Fruit fly (Drosophila melanogaster) whole organism, adult: Measurements from ENCODE around the gene Cdk12.
A peak's percentile ranks its signal among the peaks of the same experiment; 100 is the strongest.

Experiments used
- CG11617 ChIP-seq: fragments of 200-800 bp; sonication (Bioruptor generic); optimal IDR thresholded peaks from 2 replicates; lab custom pipeline; 2017; ENCODE audit warnings: mild to moderate bottlenecking, missing biosample characterization, missing genetic modification reagents, missing genetic modification characterization
- CG12768 ChIP-seq: fragments of 200-800 bp; sonication (Bioruptor generic); optimal IDR thresholded peaks from 2 replicates; lab custom pipeline; 2017; ENCODE audit warnings: missing biosample characterization, missing genetic modification characterization, mild to moderate bottlenecking, moderate library complexity, missing genetic modification reagents
- CG14711 ChIP-seq: fragments of 200-800 bp; sonication (Bioruptor generic); optimal IDR thresholded peaks from 2 replicates; lab custom pipeline; 2018; ENCODE audit warnings: missing biosample characterization, mild to moderate bottlenecking, missing genetic modification characterization, moderate library complexity
- CG1620 ChIP-seq: fragments of 200-800 bp; sonication (Bioruptor generic); optimal IDR thresholded peaks from 2 replicates; lab custom pipeline; 2016; ENCODE audit warnings: missing biosample characterization, missing genetic modification characterization
- CG33017 ChIP-seq: fragments of 200-800 bp; sonication (Bioruptor generic); optimal IDR thresholded peaks from 2 replicates; lab custom pipeline; 2018; ENCODE audit warnings: missing biosample characterization, mild to moderate bottlenecking, missing genetic modification characterization, moderate library complexity
- CG5204 ChIP-seq: fragments of 200-800 bp; sonication (Bioruptor generic); optimal IDR thresholded peaks from 2 replicates; lab custom pipeline; 2016; ENCODE audit warnings: missing biosample characterization, missing genetic modification characterization
- CG7045 ChIP-seq: fragments of 200-800 bp; sonication (Bioruptor generic); optimal IDR thresholded peaks from 2 replicates; lab custom pipeline; 2017; ENCODE audit warnings: missing biosample characterization, mild to moderate bottlenecking, missing genetic modification characterization
- CG7101 ChIP-seq: fragments of 200-800 bp; sonication (Bioruptor generic); optimal IDR thresholded peaks from 2 replicates; lab custom pipeline; 2018; ENCODE audit warnings: missing biosample characterization, mild to moderate bottlenecking, missing genetic modification characterization, moderate library complexity
- Clk ChIP-seq: fragments of 200-800 bp; sonication (Bioruptor generic); optimal IDR thresholded peaks from 2 replicates; lab custom pipeline; 2017; ENCODE audit warnings: missing biosample characterization, missing genetic modification characterization
- Crg-1 ChIP-seq: fragments of 200-800 bp; sonication (Bioruptor generic); optimal IDR thresholded peaks from 2 replicates; lab custom pipeline; 2016; ENCODE audit warnings: missing biosample characterization, missing genetic modification characterization
- Hr96 ChIP-seq: fragments of 200-800 bp; sonication (Bioruptor generic); optimal IDR thresholded peaks from 2 replicates; lab custom pipeline; 2016; ENCODE audit warnings: missing biosample characterization, missing genetic modification characterization
- Mnt ChIP-seq: fragments of 200-800 bp; sonication (Bioruptor generic); optimal IDR thresholded peaks from 2 replicates; lab custom pipeline; 2016; ENCODE audit warnings: missing biosample characterization, mild to moderate bottlenecking, missing genetic modification characterization
- bab1 ChIP-seq: fragments of 200-800 bp; sonication (Bioruptor generic); optimal IDR thresholded peaks from 3 replicates; lab custom pipeline; 2019; ENCODE audit warnings: missing biosample characterization, mild to moderate bottlenecking, missing genetic modification characterization, moderate library complexity
- cic ChIP-seq: fragments of 200-800 bp; sonication (Bioruptor generic); optimal IDR thresholded peaks from 2 replicates; lab custom pipeline; 2017; ENCODE audit warnings: missing biosample characterization, mild to moderate bottlenecking, missing genetic modification characterization, moderate library complexity
- cnc ChIP-seq, 2 experiments: fragments of >200 bp; optimal IDR thresholded peaks; 2 replicates each; lab custom pipeline; 2017
- kay ChIP-seq: fragments of 200-800 bp; sonication (Bioruptor generic); peaks from one replicate; lab custom pipeline; 2016; ENCODE audit warnings: missing biosample characterization, missing genetic modification characterization, borderline replicate concordance
- ovo ChIP-seq: fragments of 200-800 bp; sonication (Bioruptor generic); optimal IDR thresholded peaks from 2 replicates; lab custom pipeline; 2016; ENCODE audit warnings: missing biosample characterization, missing genetic modification characterization
- pad ChIP-seq: fragments of 200-800 bp; sonication (Bioruptor generic); optimal IDR thresholded peaks from 3 replicates; lab custom pipeline; 2017; ENCODE audit warnings: missing biosample characterization, missing genetic modification characterization, mild to moderate bottlenecking, moderate library complexity, missing genetic modification reagents
- tj ChIP-seq: fragments of 200-800 bp; sonication (Bioruptor generic); optimal IDR thresholded peaks from 3 replicates; lab custom pipeline; 2017; ENCODE audit warnings: missing biosample characterization, mild to moderate bottlenecking, missing genetic modification characterization, moderate library complexity
- toe ChIP-seq: fragments of 200-800 bp; sonication (Bioruptor generic); optimal IDR thresholded peaks from 2 replicates; lab custom pipeline; 2016; ENCODE audit warnings: missing biosample characterization, missing genetic modification characterization

The Cdk12 gene

dm6 chr3L:21515823-21516715 lies at the start of gene Cdk12, which contains the start of gene SAK:
TSS of gene Cdk12 (plus strand) at chr3L:21516306.
TSS of gene SAK (minus strand) at chr3L:21515887.
- TF ChIP-seq Crg-1 (GFP tag; lab: Kevin White, UChicago), result peak; percentile 84
- TF ChIP-seq pad, result peak; percentile 82
- no peak for TF ChIP-seq cnc (optimal IDR thresholded peaks at IDR 0.05; lab: Kevin White, UChicago)
- TF ChIP-seq cic (GFP tag; lab: Kevin White, UChicago), result peak; percentile 59
- peak; percentile 74 for TF ChIP-seq Hr96 (GFP tag; lab: Kevin White, UChicago)
- TF ChIP-seq Mnt (GFP tag; lab: Kevin White, UChicago), result peak; percentile 58
- TF ChIP-seq tj (GFP tag; lab: Kevin White, UChicago), result peak; percentile 75
- TF ChIP-seq CG7045, result peak; percentile 94
- peak; percentile 89 for TF ChIP-seq CG33017 (tag; lab: Kevin White, UChicago)
- peak; percentile 85 for TF ChIP-seq toe (GFP tag; lab: Kevin White, UChicago)
- TF ChIP-seq bab1 (GFP tag; lab: Kevin White, UChicago), result peak; percentile 91
- peak; percentile 92 for TF ChIP-seq CG7101 (tag; lab: Kevin White, UChicago)
- peak; percentile 93 for TF ChIP-seq CG12768 (GFP tag; lab: Kevin White, UChicago)
- peak; percentile 60 for TF ChIP-seq CG1620 (GFP tag; lab: Kevin White, UChicago)
- TF ChIP-seq Clk (GFP tag; lab: Kevin White, UChicago), result peak; percentile 70
- peak; percentile 86 for TF ChIP-seq kay (GFP tag; lab: Kevin White, UChicago)
- peak; percentile 83 for TF ChIP-seq CG14711 (tag; lab: Kevin White, UChicago)
- peak; percentile 84 for TF ChIP-seq CG5204
- TF ChIP-seq ovo (GFP tag; lab: Kevin White, UChicago), result peak; percentile 86
- peak; percentile 95 for TF ChIP-seq CG11617 (GFP tag; lab: Kevin White, UChicago)

dm6 chr3L:21471895-21472294 lies 44.2 kb upstream of the Cdk12 start:
- no peak for TF ChIP-seq CG5204
- no peak for TF ChIP-seq Clk (GFP tag; lab: Kevin White, UChicago)
- no peak for TF ChIP-seq CG14711 (tag; lab: Kevin White, UChicago)

DNA sequence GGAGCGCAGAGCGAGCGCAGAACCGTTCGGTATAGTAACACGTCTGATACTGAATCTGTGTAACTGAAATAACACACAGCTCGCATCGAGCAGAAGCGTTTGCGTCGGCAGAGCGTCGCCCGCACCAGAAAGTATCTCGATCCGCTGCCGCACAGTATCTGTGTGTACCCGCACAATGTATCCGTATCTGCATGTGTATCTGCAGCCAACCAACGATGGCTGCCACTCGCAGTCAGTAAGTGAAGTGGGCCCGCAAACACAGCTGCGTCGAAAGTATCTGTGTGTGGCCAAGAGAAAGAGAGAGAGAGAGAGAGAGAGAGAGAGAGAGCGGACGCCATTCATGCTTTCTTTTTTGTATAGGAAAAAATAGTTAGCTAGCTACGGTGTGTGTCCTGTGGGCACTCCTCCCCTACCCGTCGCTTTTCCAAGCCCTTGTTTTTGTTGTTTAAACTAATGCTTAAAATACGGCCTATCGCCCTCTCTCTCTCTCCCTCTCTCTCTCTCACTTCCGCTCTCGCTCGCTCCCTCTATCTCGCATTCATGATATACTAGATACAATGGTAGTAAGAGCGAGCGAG lies 39.6 kb upstream of the Cdk12 start, which contains the start of gene croc:
Gene croc (minus strand): TSS at position 51 of the 578 bp plus-strand sequence.
- TF ChIP-seq pad (no peak), CG7045 (no peak), Clk (GFP tag; lab: Kevin White, UChicago) (no peak), kay (GFP tag; lab: Kevin White, UChicago) (no peak), bab1 (GFP tag; lab: Kevin White, UChicago) (no peak), CG33017 (tag; lab: Kevin White, UChicago) (no peak), CG11617 (GFP tag; lab: Kevin White, UChicago) (no peak), Crg-1 (GFP tag; lab: Kevin White, UChicago) (no peak), toe (GFP tag; lab: Kevin White, UChicago) (no peak), CG14711 (tag; lab: Kevin White, UChicago) (no peak), cic (GFP tag; lab: Kevin White, UChicago) (no peak), CG7101 (tag; lab: Kevin White, UChicago) (no peak), CG5204 (no peak), cnc (optimal IDR thresholded peaks at IDR 0.05; lab: Kevin White, UChicago) (no peak), Hr96 (GFP tag; lab: Kevin White, UChicago) (no peak), CG1620 (GFP tag; lab: Kevin White, UChicago) (no peak), ovo (GFP tag; lab: Kevin White, UChicago) (no peak), CG12768 (GFP tag; lab: Kevin White, UChicago) (no peak), tj (GFP tag; lab: Kevin White, UChicago) (no peak), Mnt (GFP tag; lab: Kevin White, UChicago) (no peak)

DNA sequence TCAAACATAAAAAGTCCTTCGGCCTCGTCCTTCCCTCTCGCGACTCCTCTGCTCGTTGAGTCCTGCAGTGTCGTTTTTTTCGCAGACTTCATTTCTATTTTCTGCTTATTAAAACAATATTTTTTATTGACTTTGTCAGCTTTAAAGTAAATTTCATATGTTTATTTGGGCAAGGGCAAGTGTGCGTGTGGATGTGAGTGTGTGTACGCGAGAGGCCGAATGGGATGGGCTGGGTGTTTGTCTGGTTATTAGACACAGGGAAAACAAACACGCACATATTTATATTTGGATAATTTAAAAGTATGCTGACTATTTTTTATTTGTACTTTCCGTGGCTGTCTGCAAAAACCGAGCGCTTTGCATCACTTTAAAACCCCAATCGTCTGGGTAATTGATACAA lies 38.2 kb upstream of the Cdk12 start:
- no peak for TF ChIP-seq CG11617 (GFP tag; lab: Kevin White, UChicago)
- TF ChIP-seq kay (GFP tag; lab: Kevin White, UChicago), result peak; percentile 72
- TF ChIP-seq pad, result no peak

DNA sequence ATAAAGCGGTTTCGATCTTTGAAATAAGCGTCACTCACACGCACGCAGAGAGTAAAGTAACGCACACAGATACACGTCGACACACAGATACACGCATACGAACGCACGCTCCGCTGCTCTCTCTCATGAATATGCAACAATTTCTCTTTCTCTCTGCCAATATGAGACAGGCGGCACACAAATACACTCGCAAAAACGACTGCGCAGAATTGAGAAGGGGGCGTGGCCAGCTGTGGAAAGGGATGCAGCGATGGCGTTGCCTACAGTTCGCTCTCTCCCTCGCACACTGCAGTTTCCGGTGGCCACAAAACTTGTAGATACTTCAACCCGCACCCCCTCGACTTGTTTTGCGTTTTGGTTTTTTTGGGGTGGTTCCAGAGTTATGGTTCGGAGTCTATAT lies 36.5 kb upstream of the Cdk12 start:
- TF ChIP-seq cnc (optimal IDR thresholded peaks at IDR 0.05; lab: Kevin White, UChicago), result no peak
- peak; percentile 7 for TF ChIP-seq CG11617 (GFP tag; lab: Kevin White, UChicago)
- TF ChIP-seq Hr96 (GFP tag; lab: Kevin White, UChicago), result peak; percentile 21
- peak; percentile 19 for TF ChIP-seq toe (GFP tag; lab: Kevin White, UChicago)
- TF ChIP-seq kay (GFP tag; lab: Kevin White, UChicago), result no peak
- no peak for TF ChIP-seq CG1620 (GFP tag; lab: Kevin White, UChicago)
- no peak for TF ChIP-seq CG5204
- TF ChIP-seq pad, result peak; percentile 22
- TF ChIP-seq CG12768 (GFP tag; lab: Kevin White, UChicago), result no peak
- TF ChIP-seq CG7101 (tag; lab: Kevin White, UChicago), result peak; percentile 20
- peak; percentile 57 for TF ChIP-seq CG7045
- no peak for TF ChIP-seq bab1 (GFP tag; lab: Kevin White, UChicago)
- TF ChIP-seq ovo (GFP tag; lab: Kevin White, UChicago), result no peak
